Fruit fly (Drosophila melanogaster): Measurements from ENCODE around the gene CG12520.

Gene CG12520

DNA sequence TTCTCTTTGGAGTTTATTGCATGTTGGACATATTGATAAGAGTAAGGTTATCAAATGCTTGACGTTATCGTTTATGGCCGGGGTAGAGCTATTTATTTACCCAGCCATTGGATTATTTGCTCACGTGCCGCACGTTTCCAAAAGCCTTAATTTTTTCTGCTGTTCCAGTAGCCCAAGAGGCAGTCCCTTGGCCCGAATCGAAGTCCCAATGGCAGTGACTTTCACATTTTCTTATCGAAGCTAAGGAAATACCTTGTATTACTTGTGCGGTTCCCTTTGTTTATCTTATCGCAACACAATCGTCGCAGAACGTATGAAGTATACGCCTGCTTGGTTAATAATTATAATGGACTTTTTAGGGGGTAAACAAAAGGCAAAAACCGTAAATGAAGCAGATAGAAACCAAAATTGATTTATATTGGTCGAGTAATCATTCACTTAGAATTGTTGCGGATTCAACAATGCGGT lies 13.2 kb downstream of the CG12520 start, which contains the start of gene CG43894 (continued):
- TF ChIP-seq slp2 (GFP tag; optimal IDR thresholded peaks at IDR 0.05) (no peak), Dip2 (GFP tag; IDR thresholded peaks at IDR 0.05) (no peak), sima (GFP tag; optimal IDR thresholded peaks at IDR 0.05) (no peak), CG13894 (tag; optimal IDR thresholded peaks at IDR 0.05) (peak; percentile 32)

DNA sequence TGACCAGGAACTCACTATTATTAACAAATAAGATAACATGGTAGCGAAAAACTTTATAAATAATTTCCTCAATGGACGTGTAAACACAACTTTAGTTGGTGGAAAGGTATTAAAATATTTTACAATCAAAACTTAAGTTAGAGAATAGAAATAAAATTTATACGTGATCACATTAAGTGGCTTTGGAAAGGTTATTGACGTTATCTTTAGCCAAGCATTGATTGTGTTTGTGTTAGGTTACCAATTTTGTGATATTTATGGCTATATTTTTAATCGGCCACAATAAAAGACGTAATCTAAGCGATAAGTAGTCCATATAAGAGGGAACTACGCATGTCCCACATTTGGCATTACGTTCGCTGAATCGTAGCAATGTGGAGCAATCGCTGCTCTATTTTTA lies 17.9 kb downstream of the CG12520 start, which contains the start of gene CG14120:
Gene CG14120 (plus strand): TSS at position 360 of the 400 bp plus-strand sequence.
- peak; percentile 91 for TF ChIP-seq exex (tag; optimal IDR thresholded peaks at IDR 0.05)
- TF ChIP-seq bcd (GFP tag; optimal IDR thresholded peaks at IDR 0.05): no peak
- TF ChIP-seq grn (GFP tag; optimal IDR thresholded peaks at IDR 0.05): peak; percentile 60
- peak; percentile 70 for TF ChIP-seq sug (tag; optimal IDR thresholded peaks at IDR 0.05)
- TF ChIP-seq CG34376 (GFP tag; optimal IDR thresholded peaks at IDR 0.05): peak; percentile 48
- peak; percentile 53 for TF ChIP-seq cwo (GFP tag; optimal IDR thresholded peaks at IDR 0.05)
- TF ChIP-seq D19A (tag; optimal IDR thresholded peaks at IDR 0.05): no peak
- TF ChIP-seq CG32532 (GFP tag; IDR thresholded peaks at IDR 0.05): no peak
- no peak for TF ChIP-seq CG15011 (GFP tag; optimal IDR thresholded peaks at IDR 0.05)
- TF ChIP-seq sr (GFP tag; IDR thresholded peaks at IDR 0.05): no peak
- no peak for TF ChIP-seq usp (GFP tag; optimal IDR thresholded peaks at IDR 0.05)
- TF ChIP-seq GATAe (GFP tag; conservative IDR thresholded peaks at IDR 0.05): peak; percentile 78
- peak; percentile 10 for TF ChIP-seq mirr (GFP tag; optimal IDR thresholded peaks at IDR 0.05)
- TF ChIP-seq nau (GFP tag; optimal IDR thresholded peaks at IDR 0.05): no peak
- TF ChIP-seq CG30431 (GFP tag; optimal IDR thresholded peaks at IDR 0.05): no peak

DNA sequence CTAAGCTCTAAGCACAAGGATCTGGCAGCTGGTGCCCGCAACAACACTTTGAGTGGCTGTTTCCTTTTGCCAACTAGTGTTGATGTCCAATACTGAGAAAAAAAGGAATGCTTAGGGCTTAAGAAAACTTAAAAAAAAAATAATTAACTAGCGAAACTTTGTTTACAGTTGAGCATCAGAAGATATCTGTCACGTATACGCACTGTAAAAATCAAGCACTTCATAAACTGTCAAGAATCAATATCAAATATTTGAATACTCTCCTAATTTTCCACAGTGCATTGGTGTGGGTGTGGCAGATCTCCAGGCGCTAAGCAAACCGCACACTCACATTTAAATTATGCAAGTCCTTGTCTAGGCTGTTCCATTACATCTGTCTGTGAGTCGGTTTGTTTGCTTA lies 28.3 kb downstream of the CG12520 start:
- no peak for TF ChIP-seq CG10543 (GFP tag; optimal IDR thresholded peaks at IDR 0.05)
- TF ChIP-seq CG7987 (GFP tag; optimal IDR thresholded peaks at IDR 0.05): no peak
- TF ChIP-seq CG8388 (GFP tag; optimal IDR thresholded peaks at IDR 0.05): no peak
- peak; percentile 39; the same call in 1 of the 2 replicates for TF ChIP-seq Ada2b (GFP tag; IDR thresholded peaks at IDR 0.05)
- TF ChIP-seq CG17359 (tag; optimal IDR thresholded peaks at IDR 0.05): no peak
- no peak for TF ChIP-seq pum (GFP tag; optimal IDR thresholded peaks at IDR 0.05)
- peak; percentile 8 for TF ChIP-seq CG12659 (GFP tag; optimal IDR thresholded peaks at IDR 0.05)
- TF ChIP-seq Chrac-16 (GFP tag; optimal IDR thresholded peaks at IDR 0.05): no peak
- TF ChIP-seq CG18011 (GFP tag; optimal IDR thresholded peaks at IDR 0.05): no peak
- TF ChIP-seq bigmax (GFP tag; optimal IDR thresholded peaks at IDR 0.05): no peak
- TF ChIP-seq Atf3 (GFP tag; optimal IDR thresholded peaks at IDR 0.05): no peak
- TF ChIP-seq Rfx (GFP tag; IDR thresholded peaks at IDR 0.05): no peak; the same call in none of the 2 replicates
- TF ChIP-seq dmrt11E (tag; optimal IDR thresholded peaks at IDR 0.05): no peak
- TF ChIP-seq Sin3A (optimal IDR thresholded peaks at IDR 0.05): no peak
- TF ChIP-seq Ets65A (GFP tag): peak; percentile 93
- no peak for TF ChIP-seq CG6791 (GFP tag; IDR thresholded peaks at IDR 0.05; ENCODE audit: partially characterized antibody)
- TF ChIP-seq CG7556 (GFP tag; optimal IDR thresholded peaks at IDR 0.05): peak; percentile 18
- TF ChIP-seq Aef1 (GFP tag; IDR thresholded peaks at IDR 0.05): peak; percentile 20; the same call in 1 of the 3 replicates
- no peak for TF ChIP-seq CG4854 (GFP tag; optimal IDR thresholded peaks at IDR 0.05)
- no peak for TF ChIP-seq CG9797 (GFP tag; optimal IDR thresholded peaks at IDR 0.05)
- no peak for TF ChIP-seq ttk (GFP tag; IDR thresholded peaks at IDR 0.05)
- TF ChIP-seq HLHmδ (GFP tag; optimal IDR thresholded peaks at IDR 0.05): no peak
- no peak for TF ChIP-seq corto (GFP tag; optimal IDR thresholded peaks at IDR 0.05)
- no peak for TF ChIP-seq Abd-B (GFP tag; optimal IDR thresholded peaks at IDR 0.05)
- no peak for TF ChIP-seq sug (tag; optimal IDR thresholded peaks at IDR 0.05)
- peak; percentile 40 for TF ChIP-seq CG7839 (tag; optimal IDR thresholded peaks at IDR 0.05)
- TF ChIP-seq nerfin-2 (GFP tag; IDR thresholded peaks at IDR 0.05; ENCODE audit: partially characterized antibody): no peak
- TF ChIP-seq B-H1 (GFP tag; IDR thresholded peaks at IDR 0.05): no peak
- TF ChIP-seq CG32532 (GFP tag; IDR thresholded peaks at IDR 0.05): peak; percentile 50; the same call in 1 of the 2 replicates
- no peak for TF ChIP-seq CG11723 (GFP tag; optimal IDR thresholded peaks at IDR 0.05)
- TF ChIP-seq her (GFP tag; optimal IDR thresholded peaks at IDR 0.05): no peak

Data from whole organism, embryonic.